Fruit fly (Drosophila melanogaster) whole organism, wandering third instar larva: ENCODE results near the gene CG11790.

Experiments
- Dfd ChIP-seq: fragments of >200 bp; optimal IDR thresholded peaks from 2 replicates; lab custom pipeline; 2017; ENCODE audit warnings: missing biosample characterization, missing genetic modification characterization
- Hr78 ChIP-seq: fragments of >200 bp; optimal IDR thresholded peaks from 2 replicates; lab custom pipeline; 2017; ENCODE audit warnings: missing biosample characterization, missing genetic modification characterization
- Mio ChIP-seq: sonication (Bioruptor generic); optimal IDR thresholded peaks from 2 replicates; lab custom pipeline; 2016; ENCODE audit warnings: missing biosample characterization, missing genetic modification characterization
- Myc ChIP-seq: fragments of >200 bp; optimal IDR thresholded peaks from 2 replicates; lab custom pipeline; 2017
- dl ChIP-seq, 2 experiments: fragments of 175-275, 200-275 bp in 1 of 2; fragments of 200-275 bp in 1 of 2; sonication (Bioruptor generic); optimal IDR thresholded peaks; lab custom pipeline; 2018; ENCODE audit warnings: mild to moderate bottlenecking in 2 of 2, missing biosample characterization in 2 of 2, missing genetic modification characterization in 2 of 2, moderate library complexity in 2 of 2; ENCODE audit not compliant: partially characterized antibody in 2 of 2, insufficient read depth in 1 of 2
- jim ChIP-seq: fragments of 175-275, 200-325 bp; sonication (Bioruptor generic); optimal IDR thresholded peaks from 2 replicates; lab custom pipeline; 2016; ENCODE audit warnings: missing biosample characterization, mild to moderate bottlenecking, missing genetic modification characterization
- lola ChIP-seq: fragments of >200 bp; optimal IDR thresholded peaks from 2 replicates; lab custom pipeline; 2017; ENCODE audit warnings: missing biosample characterization, missing genetic modification characterization
- pan ChIP-seq: fragments of >200 bp; optimal IDR thresholded peaks from 2 replicates; lab custom pipeline; 2017
- rgr ChIP-seq: fragments of 200-800 bp; sonication (Bioruptor generic); optimal IDR thresholded peaks from 3 replicates; lab custom pipeline; 2016; ENCODE audit warnings: missing biosample characterization, mild to moderate bottlenecking, missing genetic modification characterization
- tai ChIP-seq: sonication (Bioruptor generic); optimal IDR thresholded peaks from 2 replicates; lab custom pipeline; 2016; ENCODE audit warnings: missing biosample characterization, missing genetic modification characterization
- usp ChIP-seq: fragments of >200 bp; optimal IDR thresholded peaks from 2 replicates; lab custom pipeline; 2017; ENCODE audit warnings: missing biosample characterization, missing genetic modification characterization

dm6 chr3R:25009745-25010446 lies 37.6 kb upstream of the CG11790 start:
- TF ChIP-seq Myc (no peak), tai (GFP tag; lab: Kevin White, UChicago) (no peak), lola (no peak), Hr78 (GFP tag; lab: Kevin White, UChicago) (no peak), Dfd (no peak), rgr (GFP tag; lab: Kevin White, UChicago) (peak; percentile 10), pan (lab: Kevin White, UChicago) (no peak), jim (GFP tag; lab: Kevin White, UChicago) (no peak), usp (no peak), Mio (GFP tag; lab: Kevin White, UChicago) (no peak), dl (GFP tag; optimal IDR thresholded peaks at IDR 0.05; lab: Kevin White, UChicago; ENCODE audit: insufficient read depth in 1 of 2, partially characterized antibody in 2 of 2) (no peak)
